Worm (Caenorhabditis elegans) whole organism, young adult: ENCODE data around the gene C16C10.1.

Experiments
- B0019.2 ChIP-seq: fragments of 200-800 bp; sonication (Bioruptor generic); conservative IDR thresholded peaks from 2 replicates; pipeline ENCODE4 v1.3.6; 2022; ENCODE audit warnings: missing genetic modification reagents, missing genetic modification characterization, missing compliant biosample characterization
- F22D6.2 ChIP-seq: sonication (generic microtip); optimal IDR thresholded peaks from 2 replicates; lab custom pipeline; 2016; ENCODE audit warnings: mild to moderate bottlenecking, missing genetic modification characterization, missing compliant biosample characterization
- F39B2.1 ChIP-seq: fragments of 200-800 bp; sonication (Bioruptor generic); IDR thresholded peaks from 2 replicates; pipeline ENCODE4 v1.3.6; 2022; ENCODE audit warnings: missing genetic modification reagents, missing genetic modification characterization, missing compliant biosample characterization
- F49E8.2 ChIP-seq: sonication (generic microtip); optimal IDR thresholded peaks from 3 replicates; lab custom pipeline; 2017; ENCODE audit warnings: missing genetic modification characterization, mild to moderate bottlenecking, missing compliant biosample characterization, antibody characterized with exemption, moderate library complexity; ENCODE audit not compliant: insufficient read depth
- F55B11.4 ChIP-seq: sonication (generic microtip); optimal IDR thresholded peaks from 2 replicates; lab custom pipeline; 2016; ENCODE audit warnings: missing compliant biosample characterization, missing genetic modification characterization, borderline replicate concordance; ENCODE audit not compliant: insufficient read depth
- F57C9.4 ChIP-seq: sonication (generic microtip); optimal IDR thresholded peaks from 2 replicates; lab custom pipeline; 2017; ENCODE audit warnings: mild to moderate bottlenecking, missing genetic modification characterization, missing compliant biosample characterization
- K11D2.4 ChIP-seq: fragments of 200-800 bp; sonication (Bioruptor generic); IDR thresholded peaks from 2 replicates; pipeline ENCODE4 v1.3.6; 2022; ENCODE audit warnings: missing genetic modification reagents, missing genetic modification characterization, missing compliant biosample characterization
- Y53G8AR.9 ChIP-seq: fragments of 200-800 bp; sonication (Bioruptor generic); conservative IDR thresholded peaks from 2 replicates; pipeline ENCODE4 v1.3.6; 2022; ENCODE audit warnings: missing genetic modification reagents, missing genetic modification characterization, missing compliant biosample characterization
- Y56A3A.18 ChIP-seq: fragments of 200-800 bp; sonication (Bioruptor generic); IDR thresholded peaks from 2 replicates; pipeline ENCODE4 v1.3.6; 2022; ENCODE audit warnings: missing genetic modification reagents, missing genetic modification characterization, missing compliant biosample characterization
- Y79H2A.3 ChIP-seq: fragments of 200-800 bp; sonication (Bioruptor generic); conservative IDR thresholded peaks from 2 replicates; pipeline ENCODE4 v1.3.6; 2022; ENCODE audit warnings: missing genetic modification reagents, missing genetic modification characterization, missing compliant biosample characterization
- Y95B8A.8 ChIP-seq: fragments of 200-800 bp; sonication (Bioruptor generic); IDR thresholded peaks from 2 replicates; pipeline ENCODE4 v1.3.6; 2022; ENCODE audit warnings: missing genetic modification reagents, missing genetic modification characterization, missing compliant biosample characterization
- akir-1 ChIP-seq: fragments of 200-800 bp; sonication (Bioruptor generic); optimal IDR thresholded peaks from 2 replicates; lab custom pipeline; 2018; ENCODE audit warnings: mild to moderate bottlenecking, missing genetic modification characterization, moderate library complexity, missing compliant biosample characterization
- ama-1 ChIP-seq, 3 experiments: fragments of 150-350 bp in 1 of 3; sonication (generic microtip) in 2 of 3; optimal IDR thresholded peaks; 2 replicates each; lab custom pipeline; 2014 to 2018; ENCODE audit warnings: missing biosample characterization in 2 of 3, missing genetic modification characterization in 2 of 3, missing genetic modification reagents in 2 of 3
- aptf-3 ChIP-seq: fragments of 200-800 bp; sonication (Bioruptor generic); IDR thresholded peaks from 2 replicates; pipeline ENCODE4 v1.3.6; 2022; ENCODE audit warnings: missing genetic modification characterization, missing compliant biosample characterization
- athp-1 ChIP-seq: sonication (generic microtip); optimal IDR thresholded peaks from 2 replicates; lab custom pipeline; 2017; ENCODE audit warnings: mild to moderate bottlenecking, missing genetic modification characterization, missing compliant biosample characterization
- attf-3 ChIP-seq: fragments of 200-800 bp; sonication (Bioruptor generic); conservative IDR thresholded peaks from 2 replicates; pipeline ENCODE4 v1.3.6; 2022; ENCODE audit warnings: missing genetic modification reagents, missing genetic modification characterization, missing compliant biosample characterization
- attf-6 ChIP-seq: fragments of 200-800 bp; sonication (Bioruptor generic); IDR thresholded peaks from 2 replicates; pipeline ENCODE4 v1.3.6; 2022; ENCODE audit warnings: missing genetic modification reagents, missing genetic modification characterization, missing compliant biosample characterization
- ceh-40 ChIP-seq: fragments of 200-800 bp; sonication (Bioruptor generic); IDR thresholded peaks from 2 replicates; pipeline ENCODE4 v1.3.6; 2022; ENCODE audit warnings: missing genetic modification characterization, missing compliant biosample characterization
- die-1 ChIP-seq: sonication (generic microtip); optimal IDR thresholded peaks from 2 replicates; lab custom pipeline; 2016; ENCODE audit warnings: missing genotype, mild to moderate bottlenecking, missing genetic modification characterization, missing compliant biosample characterization
- dpl-1 ChIP-seq: fragments of 150-350 bp; optimal IDR thresholded peaks from 2 replicates; lab custom pipeline; 2014; ENCODE audit warnings: missing biosample characterization, missing genetic modification reagents, missing genetic modification characterization
- egl-44 ChIP-seq: fragments of 200-800 bp; sonication (Bioruptor generic); IDR thresholded peaks from 2 replicates; pipeline ENCODE4 v1.3.6; 2022; ENCODE audit warnings: missing genetic modification reagents, missing genetic modification characterization, missing compliant biosample characterization
- hlh-12 ChIP-seq: sonication (generic microtip); optimal IDR thresholded peaks from 2 replicates; lab custom pipeline; 2016; ENCODE audit warnings: missing genetic modification characterization, missing compliant biosample characterization
- hlh-26 ChIP-seq: fragments of 200-800 bp; sonication (Bioruptor generic); conservative IDR thresholded peaks from 2 replicates; pipeline ENCODE4 v1.3.6; 2022; ENCODE audit warnings: missing genetic modification reagents, missing genetic modification characterization, missing compliant biosample characterization
- hmg-1.2 ChIP-seq: fragments of 200-800 bp; sonication (Bioruptor generic); IDR thresholded peaks from 2 replicates; pipeline ENCODE4 v1.3.6; 2022; ENCODE audit warnings: missing genetic modification reagents, missing genetic modification characterization, missing compliant biosample characterization
- let-526 ChIP-seq: fragments of 200-800 bp; sonication (Bioruptor generic); IDR thresholded peaks from 2 replicates; pipeline ENCODE4 v1.3.6; 2022; ENCODE audit warnings: missing genetic modification reagents, missing genetic modification characterization, missing compliant biosample characterization
- lsl-1 ChIP-seq: fragments of 200-800 bp; sonication (Bioruptor generic); optimal IDR thresholded peaks from 2 replicates; lab custom pipeline; 2018; ENCODE audit warnings: mild to moderate bottlenecking, missing genetic modification characterization, moderate library complexity, missing compliant biosample characterization
- madf-3 ChIP-seq: fragments of 200-800 bp; sonication (Bioruptor generic); IDR thresholded peaks from 2 replicates; pipeline ENCODE4 v1.3.6; 2022; ENCODE audit warnings: missing genetic modification reagents, missing genetic modification characterization, missing compliant biosample characterization
- madf-6 ChIP-seq: fragments of 200-800 bp; sonication (Bioruptor generic); IDR thresholded peaks from 2 replicates; pipeline ENCODE4 v1.3.6; 2022; ENCODE audit warnings: missing genetic modification reagents, missing genetic modification characterization, missing compliant biosample characterization
- madf-8 ChIP-seq: fragments of 200-800 bp; sonication (Bioruptor generic); conservative IDR thresholded peaks from 2 replicates; pipeline ENCODE4 v1.3.6; 2022; ENCODE audit warnings: missing genetic modification reagents, missing genetic modification characterization, missing compliant biosample characterization
- mcd-1 ChIP-seq: fragments of 200-800 bp; sonication (Bioruptor generic); IDR thresholded peaks from 2 replicates; pipeline ENCODE4 v1.3.6; 2022; ENCODE audit warnings: missing genetic modification reagents, missing genetic modification characterization, missing compliant biosample characterization
- mxl-1 ChIP-seq: sonication (generic microtip); optimal IDR thresholded peaks from 2 replicates; lab custom pipeline; 2016; ENCODE audit warnings: missing genetic modification characterization, missing compliant biosample characterization
- nhr-120 ChIP-seq: fragments of 200-800 bp; sonication (Bioruptor generic); IDR thresholded peaks from 2 replicates; pipeline ENCODE4 v1.3.6; 2022; ENCODE audit warnings: missing genetic modification characterization, missing compliant biosample characterization
- nhr-90 ChIP-seq: sonication (generic microtip); optimal IDR thresholded peaks from 2 replicates; lab custom pipeline; 2016; ENCODE audit warnings: missing genotype, mild to moderate bottlenecking, missing genetic modification characterization, missing compliant biosample characterization
- pha-4 ChIP-seq: fragments of 150-350 bp; sonication (generic microtip); optimal IDR thresholded peaks from 2 replicates; lab custom pipeline; 2014; ENCODE audit warnings: missing biosample characterization, missing genetic modification reagents, missing genetic modification characterization
- rcor-1 ChIP-seq: fragments of 200-800 bp; sonication (Bioruptor generic); IDR thresholded peaks from 2 replicates; pipeline ENCODE4 v1.3.6; 2022; ENCODE audit warnings: missing genetic modification reagents, missing genetic modification characterization, missing compliant biosample characterization
- rec-8 ChIP-seq, 2 experiments: sonication (generic microtip); optimal IDR thresholded peaks; 2 replicates each; lab custom pipeline; 2016; ENCODE audit warnings: mild to moderate bottlenecking in 2 of 2, missing genetic modification characterization in 2 of 2, missing genetic modification reagents in 2 of 2, missing genotype in 2 of 2, missing biosample characterization in 1 of 2, missing compliant biosample characterization in 1 of 2, moderate library complexity in 1 of 2
- snpc-1.1 ChIP-seq: sonication (generic microtip); optimal IDR thresholded peaks from 2 replicates; lab custom pipeline; 2017; ENCODE audit warnings: missing genetic modification characterization, mild to moderate bottlenecking, missing compliant biosample characterization, antibody characterized with exemption, moderate library complexity, missing genotype, missing genetic modification reagents; ENCODE audit not compliant: insufficient read depth
- snpc-3.4 ChIP-seq: sonication (generic microtip); optimal IDR thresholded peaks from 2 replicates; lab custom pipeline; 2017; ENCODE audit warnings: missing genetic modification characterization, mild to moderate bottlenecking, missing compliant biosample characterization, antibody characterized with exemption, moderate library complexity, missing genotype, missing genetic modification reagents
- sptf-2 ChIP-seq: fragments of 200-800 bp; sonication (Bioruptor generic); optimal IDR thresholded peaks from 2 replicates; lab custom pipeline; 2018; ENCODE audit warnings: mild to moderate bottlenecking, missing genetic modification characterization, missing compliant biosample characterization
- tbp1 ChIP-seq: fragments of 200-800 bp; sonication (Bioruptor generic); optimal IDR thresholded peaks from 2 replicates; lab custom pipeline; 2018; ENCODE audit warnings: mild to moderate bottlenecking, missing genetic modification characterization, missing compliant biosample characterization
- tlf-1 ChIP-seq: fragments of 200-800 bp; sonication (Bioruptor generic); optimal IDR thresholded peaks from 2 replicates; lab custom pipeline; 2018; ENCODE audit warnings: mild to moderate bottlenecking, missing genetic modification characterization, missing compliant biosample characterization
- unc-130 ChIP-seq: sonication (generic microtip); optimal IDR thresholded peaks from 2 replicates; lab custom pipeline; 2016; ENCODE audit warnings: missing genetic modification reagents, missing genetic modification characterization, missing compliant biosample characterization
- zfh-2 ChIP-seq: fragments of 200-800 bp; sonication (Bioruptor generic); conservative IDR thresholded peaks from 2 replicates; pipeline ENCODE4 v1.3.6; 2022; ENCODE audit warnings: missing genetic modification reagents, missing genetic modification characterization, missing compliant biosample characterization
- zim-3 ChIP-seq: sonication (generic microtip); optimal IDR thresholded peaks from 2 replicates; lab custom pipeline; 2017; ENCODE audit warnings: mild to moderate bottlenecking, missing genetic modification characterization, moderate library complexity, missing compliant biosample characterization
- ztf-22 ChIP-seq: fragments of 200-800 bp; sonication (Bioruptor generic); optimal IDR thresholded peaks from 2 replicates; lab custom pipeline; 2018; ENCODE audit warnings: mild to moderate bottlenecking, missing genetic modification characterization, moderate library complexity, missing compliant biosample characterization
- ztf-26 ChIP-seq: sonication (generic microtip); optimal IDR thresholded peaks from 2 replicates; lab custom pipeline; 2017; ENCODE audit warnings: missing genetic modification characterization, missing compliant biosample characterization
- ztf-28 ChIP-seq: fragments of 200-800 bp; sonication (Bioruptor generic); IDR thresholded peaks from 2 replicates; pipeline ENCODE4 v1.3.6; 2022; ENCODE audit warnings: missing genetic modification reagents, missing genetic modification characterization, missing compliant biosample characterization
- ztf-3 ChIP-seq: fragments of 200-800 bp; sonication (Bioruptor generic); optimal IDR thresholded peaks from 2 replicates; lab custom pipeline; 2018; ENCODE audit warnings: mild to moderate bottlenecking, missing genetic modification characterization, missing compliant biosample characterization

C16C10.1 gene

ce11 chrIII:4172210-4172609, 9.0 kb downstream of the C16C10.1 start (continued):
- TF ChIP-seq K11D2.4 (GFP tag; lab: Robert Waterston, UW): no peak
- no peak for TF ChIP-seq F57C9.4 (tag; lab: Kevin White, UChicago)
- no peak for TF ChIP-seq ztf-28 (GFP tag; lab: Robert Waterston, UW)
- peak; percentile 9; the same call in 1 of the 2 replicates for TF ChIP-seq F39B2.1
- no peak for TF ChIP-seq nhr-120 (GFP tag; lab: Robert Waterston, UW)
- TF ChIP-seq ceh-40 (GFP tag; lab: Robert Waterston, UW): no peak
- no peak for TF ChIP-seq attf-3 (GFP tag; lab: Robert Waterston, UW)
- peak; percentile 69 for TF ChIP-seq unc-130 (GFP tag; lab: Kevin White, UChicago)
- TF ChIP-seq ama-1 (optimal IDR thresholded peaks at IDR 0.05; lab: Kevin White, UChicago): no peak
- TF ChIP-seq ama-1 (GFP tag; optimal IDR thresholded peaks at IDR 0.05; lab: Kevin White, UChicago): peak in 1 of 2 experiments; percentile 81
- no peak for TF ChIP-seq mcd-1 (GFP tag; lab: Robert Waterston, UW)
- TF ChIP-seq rec-8 (tag; optimal IDR thresholded peaks at IDR 0.05; lab: Kevin White, UChicago): no peak
- TF ChIP-seq madf-6 (GFP tag; lab: Robert Waterston, UW): peak; percentile 68
- TF ChIP-seq madf-8 (GFP tag; lab: Robert Waterston, UW): no peak
- TF ChIP-seq zfh-2 (GFP tag; lab: Robert Waterston, UW): no peak
- TF ChIP-seq F55B11.4 (tag; lab: Kevin White, UChicago): no peak
- TF ChIP-seq die-1 (tag; lab: Kevin White, UChicago): peak; percentile 54
- TF ChIP-seq pha-4 (tag; lab: Kevin White, UChicago): no peak
- TF ChIP-seq ztf-26 (tag; lab: Kevin White, UChicago): no peak
- no peak for TF ChIP-seq rcor-1
- 0 out of 2 replicates have a peak, but pooled peaks have one; percentile 15 for TF ChIP-seq Y95B8A.8
- TF ChIP-seq F22D6.2 (tag; lab: Kevin White, UChicago): no peak
- peak; percentile 35; the same call in 1 of the 2 replicates for TF ChIP-seq hmg-1.2 (GFP tag; lab: Robert Waterston, UW)
- TF ChIP-seq egl-44 (GFP tag; lab: Robert Waterston, UW): no peak
- TF ChIP-seq sptf-2 (GFP tag; lab: Kevin White, UChicago): no peak
- TF ChIP-seq tbp1 (GFP tag; lab: Kevin White, UChicago): peak; percentile 47
- TF ChIP-seq nhr-90 (tag; lab: Kevin White, UChicago): no peak
- TF ChIP-seq snpc-3.4 (tag; lab: Kevin White, UChicago): peak; percentile 23
- TF ChIP-seq hlh-26: no peak
- peak; percentile 63 for TF ChIP-seq zim-3 (tag; lab: Kevin White, UChicago)
- peak; percentile 85 for TF ChIP-seq madf-3 (GFP tag; lab: Robert Waterston, UW)
- no peak for TF ChIP-seq ztf-22
- no peak for TF ChIP-seq mxl-1 (tag; lab: Kevin White, UChicago)
- no peak for TF ChIP-seq let-526 (GFP tag; lab: Robert Waterston, UW)
- no peak for TF ChIP-seq Y56A3A.18 (GFP tag; lab: Robert Waterston, UW)
- TF ChIP-seq ztf-3: no peak
- TF ChIP-seq snpc-1.1: peak; percentile 63
- peak; percentile 89 for TF ChIP-seq Y53G8AR.9 (GFP tag; lab: Robert Waterston, UW)
- no peak for TF ChIP-seq B0019.2 (GFP tag; lab: Robert Waterston, UW)
- 0 out of 2 replicates have a peak, but pooled peaks have one; percentile 29 for TF ChIP-seq attf-6 (GFP tag; lab: Robert Waterston, UW)
- no peak for TF ChIP-seq dpl-1 (GFP tag; lab: Kevin White, UChicago)
- TF ChIP-seq F49E8.2 (tag; lab: Kevin White, UChicago): peak; percentile 82
- TF ChIP-seq Y79H2A.3 (GFP tag; lab: Robert Waterston, UW): 0 out of 2 replicates have a peak, but pooled peaks have one; percentile 44
- TF ChIP-seq hlh-12 (tag; lab: Kevin White, UChicago): no peak
- TF ChIP-seq tlf-1 (GFP tag; lab: Kevin White, UChicago): peak; percentile 72
- TF ChIP-seq aptf-3: peak; percentile 76; the same call in 1 of the 2 replicates
- TF ChIP-seq akir-1 (GFP tag; lab: Kevin White, UChicago): no peak
- TF ChIP-seq lsl-1: peak; percentile 41
- TF ChIP-seq athp-1 (tag; lab: Kevin White, UChicago): peak; percentile 88
